Worm (Caenorhabditis elegans): ENCODE measurements around the gene pqn-94.
A peak's percentile ranks its signal among the peaks of the same experiment; 100 is the strongest.

Gene pqn-94

ce11 chrV:20249438-20250120 lies 30.1 kb downstream of the pqn-94 start, which contains the start of gene swsn-1:
Gene swsn-1, minus strand, starts transcription at chrV:20249488.
- TF ChIP-seq F13C5.2 (tag; optimal IDR thresholded peaks at IDR 0.05): no peak
- no peak for TF ChIP-seq flt-1 (GFP tag; IDR thresholded peaks at IDR 0.05)
- no peak for TF ChIP-seq ama-1 (optimal IDR thresholded peaks at IDR 0.05)
- no peak for TF ChIP-seq hmbx-1 (tag; optimal IDR thresholded peaks at IDR 0.05)
- no peak for TF ChIP-seq ceh-36 (tag; optimal IDR thresholded peaks at IDR 0.05)
- TF ChIP-seq sea-1 (GFP tag; conservative IDR thresholded peaks at IDR 0.05): no peak
- TF ChIP-seq ceh-13 (GFP tag; optimal IDR thresholded peaks at IDR 0.05): no peak

ce11 chrV:20241243-20241862 lies 38.3 kb downstream of the pqn-94 start:
- 0 out of 2 replicates have a peak, but pooled peaks have one; percentile 30 for TF ChIP-seq pes-1 (GFP tag; IDR thresholded peaks at IDR 0.05)
- no peak for TF ChIP-seq flt-1 (GFP tag; IDR thresholded peaks at IDR 0.05)

- TF ChIP-seq pes-1 (GFP tag; IDR thresholded peaks at IDR 0.05) (no peak), hnd-1 (tag; optimal IDR thresholded peaks at IDR 0.05) (no peak), tbx-11 (GFP tag; IDR thresholded peaks at IDR 0.05) (no peak), hmbx-1 (tag; optimal IDR thresholded peaks at IDR 0.05) (no peak), B0310.2 (tag; optimal IDR thresholded peaks at IDR 0.05) (no peak)
These were observed 42.2 kb downstream of the pqn-94 start, which contains the start of gene sld-5 for ce11 chrV:20237429-20237828. Gene sld-5, minus strand, starts transcription at chrV:20237745.

ce11 chrV:20235231-20235630 lies 44.4 kb downstream of the pqn-94 start:
- TF ChIP-seq tbx-11 (GFP tag; IDR thresholded peaks at IDR 0.05) (no peak), ets-7 (tag; optimal IDR thresholded peaks at IDR 0.05) (no peak), hmg-4 (GFP tag; optimal IDR thresholded peaks at IDR 0.05) (no peak), sea-1 (GFP tag; conservative IDR thresholded peaks at IDR 0.05) (no peak), tbx-37 (GFP tag; conservative IDR thresholded peaks at IDR 0.05) (no peak), ceh-13 (GFP tag; optimal IDR thresholded peaks at IDR 0.05) (no peak), flt-1 (GFP tag; IDR thresholded peaks at IDR 0.05) (no peak), hmbx-1 (tag; optimal IDR thresholded peaks at IDR 0.05) (no peak), ama-1 (optimal IDR thresholded peaks at IDR 0.05) (no peak), pes-1 (GFP tag; IDR thresholded peaks at IDR 0.05) (no peak), hnd-1 (tag; optimal IDR thresholded peaks at IDR 0.05) (no peak), F13C5.2 (tag; optimal IDR thresholded peaks at IDR 0.05) (no peak), tra-4 (tag; optimal IDR thresholded peaks at IDR 0.05) (no peak), aly-1 (tag; optimal IDR thresholded peaks at IDR 0.05) (no peak), ceh-36 (tag; optimal IDR thresholded peaks at IDR 0.05) (no peak)

- no peak for TF ChIP-seq tbx-37 (GFP tag; conservative IDR thresholded peaks at IDR 0.05)
- no peak for TF ChIP-seq hnd-1 (tag; optimal IDR thresholded peaks at IDR 0.05)
- no peak for TF ChIP-seq sea-1 (GFP tag; conservative IDR thresholded peaks at IDR 0.05)
- TF ChIP-seq scrt-1 (GFP tag; IDR thresholded peaks at IDR 0.05): 0 out of 2 replicates have a peak, but pooled peaks have one; percentile 20
- TF ChIP-seq tbx-11 (GFP tag; IDR thresholded peaks at IDR 0.05): no peak
- TF ChIP-seq hmbx-1 (tag; optimal IDR thresholded peaks at IDR 0.05): no peak
- TF ChIP-seq F13C5.2 (tag; optimal IDR thresholded peaks at IDR 0.05): no peak
- TF ChIP-seq ceh-36 (tag; optimal IDR thresholded peaks at IDR 0.05): peak; percentile 18
- TF ChIP-seq flt-1 (GFP tag; IDR thresholded peaks at IDR 0.05): 0 out of 2 replicates have a peak, but pooled peaks have one; percentile 27
- TF ChIP-seq ama-1 (optimal IDR thresholded peaks at IDR 0.05): peak; percentile 29
- TF ChIP-seq hmg-4 (GFP tag; optimal IDR thresholded peaks at IDR 0.05): no peak
- TF ChIP-seq ets-7 (tag; optimal IDR thresholded peaks at IDR 0.05): no peak
- TF ChIP-seq B0310.2 (tag; optimal IDR thresholded peaks at IDR 0.05): peak; percentile 16
- no peak for TF ChIP-seq aly-1 (tag; optimal IDR thresholded peaks at IDR 0.05)
- TF ChIP-seq pes-1 (GFP tag; IDR thresholded peaks at IDR 0.05): peak; percentile 7; the same call in 1 of the 2 replicates
- no peak for TF ChIP-seq ceh-13 (GFP tag; optimal IDR thresholded peaks at IDR 0.05)
- no peak for TF ChIP-seq tra-4 (tag; optimal IDR thresholded peaks at IDR 0.05)
These were observed 45.2 kb downstream of the pqn-94 start for ce11 chrV:20234439-20234838.

- TF ChIP-seq tbx-11 (GFP tag; IDR thresholded peaks at IDR 0.05): no peak
- TF ChIP-seq tbx-37 (GFP tag; conservative IDR thresholded peaks at IDR 0.05): no peak
- no peak for TF ChIP-seq F13C5.2 (tag; optimal IDR thresholded peaks at IDR 0.05)
- no peak for TF ChIP-seq ceh-13 (GFP tag; optimal IDR thresholded peaks at IDR 0.05)
- TF ChIP-seq aly-1 (tag; optimal IDR thresholded peaks at IDR 0.05): no peak
- TF ChIP-seq hmg-4 (GFP tag; optimal IDR thresholded peaks at IDR 0.05): no peak
- TF ChIP-seq pes-1 (GFP tag; IDR thresholded peaks at IDR 0.05): no peak
These were observed 45.9 kb downstream of the pqn-94 start, which contains the start of gene Y113G7B.15 for ce11 chrV:20233743-20234142. Gene Y113G7B.15, minus strand, starts transcription at chrV:20233843.
